Fruit fly (Drosophila melanogaster) whole organism, embryonic: Measurements from ENCODE around the gene osk.

Source experiments
- BEAF-32 ChIP-seq: fragments of 200-800 bp; sonication (Bioruptor generic); optimal IDR thresholded peaks from 3 replicates; lab custom pipeline; 2017; ENCODE audit warnings: missing biosample characterization, missing genetic modification characterization, mild to moderate bottlenecking, moderate library complexity, missing genetic modification reagents
- Blimp-1 ChIP-seq: fragments of 200-800 bp; sonication (Bioruptor generic); optimal IDR thresholded peaks from 3 replicates; lab custom pipeline; 2018; ENCODE audit warnings: missing biosample characterization, missing genetic modification characterization, mild to moderate bottlenecking, moderate library complexity, missing genetic modification reagents
- CG11695 ChIP-seq: fragments of 200-800 bp; sonication (Bioruptor generic); IDR thresholded peaks from 3 replicates; pipeline ENCODE4 v1.3.6; 2022; ENCODE audit warnings: missing biosample characterization, missing genetic modification characterization
- CG1603 ChIP-seq: fragments of 200-800 bp; sonication (Bioruptor generic); optimal IDR thresholded peaks from 2 replicates; lab custom pipeline; 2019; ENCODE audit warnings: missing biosample characterization, mild to moderate bottlenecking, missing genetic modification characterization, moderate library complexity
- CG17361 ChIP-seq: fragments of 200-800 bp; sonication (Bioruptor generic); IDR thresholded peaks from 3 replicates; pipeline ENCODE4 v1.3.6; 2022; ENCODE audit warnings: missing biosample characterization, missing genetic modification characterization
- CG18262 ChIP-seq: fragments of 200-800 bp; optimal IDR thresholded peaks from 3 replicates; lab custom pipeline; 2019; ENCODE audit warnings: missing biosample characterization, mild to moderate bottlenecking, missing genetic modification characterization, moderate library complexity
- CG2712 ChIP-seq: fragments of 200-800 bp; optimal IDR thresholded peaks from 3 replicates; lab custom pipeline; 2019; ENCODE audit warnings: missing biosample characterization, mild to moderate bottlenecking, missing genetic modification characterization, moderate library complexity
- CG30403 ChIP-seq: fragments of 200-800 bp; sonication (Bioruptor generic); optimal IDR thresholded peaks from 3 replicates; lab custom pipeline; 2016; ENCODE audit warnings: missing biosample characterization, missing genetic modification characterization
- CG31365 ChIP-seq: fragments of 200-800 bp; sonication (Bioruptor generic); optimal IDR thresholded peaks from 2 replicates; lab custom pipeline; 2018; ENCODE audit warnings: missing biosample characterization, mild to moderate bottlenecking, missing genetic modification characterization
- CG3995 ChIP-seq: fragments of 200-800 bp; sonication (Bioruptor generic); optimal IDR thresholded peaks from 3 replicates; lab custom pipeline; 2016; ENCODE audit warnings: missing biosample characterization, missing genetic modification characterization
- CG4360 ChIP-seq: fragments of 200-800 bp; sonication (Bioruptor generic); IDR thresholded peaks from 2 replicates; pipeline ENCODE4 v1.3.6; 2022; ENCODE audit warnings: missing biosample characterization, missing genetic modification characterization
- CG8924 ChIP-seq: fragments of 200-800 bp; optimal IDR thresholded peaks from 3 replicates; lab custom pipeline; 2019; ENCODE audit warnings: missing biosample characterization, mild to moderate bottlenecking, missing genetic modification characterization, moderate library complexity
- Camta ChIP-seq: fragments of 200-800 bp; sonication (Bioruptor generic); optimal IDR thresholded peaks from 2 replicates; lab custom pipeline; 2016; ENCODE audit warnings: missing biosample characterization, missing genetic modification characterization
- H2.0 ChIP-seq: fragments of 200-800 bp; sonication (Bioruptor generic); IDR thresholded peaks from 2 replicates; pipeline ENCODE4 v1.3.6; 2022; ENCODE audit warnings: missing biosample characterization, missing genetic modification characterization
- Hr51 ChIP-seq, 2 experiments: fragments of 200-800 bp; sonication (Bioruptor generic); optimal IDR thresholded peaks; 2 replicates in 1 of 2; 3 replicates in 1 of 2; lab custom pipeline; 2016 to 2018; ENCODE audit warnings: missing biosample characterization in 2 of 2, missing genetic modification characterization in 2 of 2, mild to moderate bottlenecking in 1 of 2, moderate library complexity in 1 of 2
- Hsf ChIP-seq: fragments of 200-800 bp; sonication (Bioruptor generic); optimal IDR thresholded peaks from 3 replicates; lab custom pipeline; 2016; ENCODE audit warnings: missing biosample characterization, missing genetic modification characterization
- Oli ChIP-seq: fragments of 200-800 bp; sonication (Bioruptor generic); optimal IDR thresholded peaks from 2 replicates; lab custom pipeline; 2018; ENCODE audit warnings: missing biosample characterization, mild to moderate bottlenecking, missing genetic modification characterization, moderate library complexity
- Sin3A ChIP-seq: fragments of >200 bp; optimal IDR thresholded peaks from 2 replicates; lab custom pipeline; 2018
- Six4 ChIP-seq: fragments of 200-800 bp; sonication (Bioruptor generic); optimal IDR thresholded peaks from 2 replicates; lab custom pipeline; 2016; ENCODE audit warnings: missing biosample characterization, missing genetic modification characterization
- Sox102F ChIP-seq: fragments of 200-800 bp; sonication (Bioruptor generic); optimal IDR thresholded peaks from 2 replicates; lab custom pipeline; 2018; ENCODE audit warnings: missing biosample characterization, mild to moderate bottlenecking, missing genetic modification characterization, moderate library complexity
- Taf1 ChIP-seq: fragments of 200-800 bp; sonication (Bioruptor generic); IDR thresholded peaks from 2 replicates; pipeline ENCODE4 v1.3.6; 2022; ENCODE audit warnings: missing biosample characterization, missing genetic modification characterization
- Xbp1 ChIP-seq: fragments of 200-800 bp; sonication (Bioruptor generic); optimal IDR thresholded peaks from 3 replicates; lab custom pipeline; 2016; ENCODE audit warnings: missing biosample characterization, mild to moderate bottlenecking, missing genetic modification characterization
- ara ChIP-seq: fragments of 200-800 bp; sonication (Bioruptor generic); IDR thresholded peaks from 2 replicates; pipeline ENCODE4 v1.3.6; 2022; ENCODE audit warnings: missing biosample characterization, missing genetic modification characterization
- corto ChIP-seq: fragments of 200-800 bp; sonication (Bioruptor generic); optimal IDR thresholded peaks from 2 replicates; lab custom pipeline; 2016; ENCODE audit warnings: missing biosample characterization, mild to moderate bottlenecking, missing genetic modification characterization, moderate library complexity
- da ChIP-seq: fragments of 200-800 bp; sonication (Bioruptor generic); optimal IDR thresholded peaks from 2 replicates; lab custom pipeline; 2016; ENCODE audit warnings: missing biosample characterization, missing genetic modification characterization
- dmrt11E ChIP-seq: fragments of 200-800 bp; sonication (Bioruptor generic); optimal IDR thresholded peaks from 3 replicates; lab custom pipeline; 2018; ENCODE audit warnings: missing biosample characterization, mild to moderate bottlenecking, missing genetic modification characterization, moderate library complexity
- dysf ChIP-seq: fragments of 200-800 bp; sonication (Bioruptor generic); IDR thresholded peaks from 3 replicates; pipeline ENCODE4 v1.3.6; 2022; ENCODE audit warnings: missing biosample characterization, missing genetic modification characterization
- fd96Cb ChIP-seq: fragments of 200-800 bp; sonication (Bioruptor generic); optimal IDR thresholded peaks from 2 replicates; lab custom pipeline; 2018; ENCODE audit warnings: missing biosample characterization, mild to moderate bottlenecking, missing genetic modification characterization, moderate library complexity
- gsb-n ChIP-seq: fragments of 200-800 bp; sonication (Bioruptor generic); optimal IDR thresholded peaks from 3 replicates; lab custom pipeline; 2018; ENCODE audit warnings: missing biosample characterization, mild to moderate bottlenecking, missing genetic modification characterization
- ham ChIP-seq: fragments of 200-800 bp; sonication (Bioruptor generic); IDR thresholded peaks from 2 replicates; pipeline ENCODE4 v1.3.6; 2022; ENCODE audit warnings: missing biosample characterization, missing genetic modification characterization
- hbn ChIP-seq: fragments of 200-800 bp; sonication (Bioruptor generic); IDR thresholded peaks from 2 replicates; pipeline ENCODE4 v1.3.6; 2022; ENCODE audit warnings: missing biosample characterization, missing genetic modification characterization; ENCODE audit not compliant: partially characterized antibody
- hth ChIP-seq: fragments of >200 bp; optimal IDR thresholded peaks from 2 replicates; lab custom pipeline; 2017; ENCODE audit warnings: inconsistent platforms
- insv ChIP-seq, 2 experiments: fragments of 200-800 bp; sonication (Bioruptor generic); optimal IDR thresholded peaks; 3 replicates each; lab custom pipeline; 2016 to 2018; ENCODE audit warnings: missing biosample characterization in 2 of 2, missing genetic modification characterization in 2 of 2
- jigr1 ChIP-seq: fragments of 200-800 bp; sonication (Bioruptor generic); IDR thresholded peaks from 3 replicates; pipeline ENCODE4 v1.3.6; 2022; ENCODE audit warnings: missing biosample characterization, missing genetic modification characterization
- jumu ChIP-seq: fragments of 200-800 bp; sonication (Bioruptor generic); optimal IDR thresholded peaks from 3 replicates; lab custom pipeline; 2016; ENCODE audit warnings: missing biosample characterization, missing genetic modification characterization
- lab ChIP-seq: fragments of 200-800 bp; sonication (Bioruptor generic); optimal IDR thresholded peaks from 3 replicates; lab custom pipeline; 2017; ENCODE audit warnings: missing biosample characterization, missing genetic modification characterization, mild to moderate bottlenecking, moderate library complexity, missing genetic modification reagents
- lilli ChIP-seq: fragments of 200-800 bp; sonication (Bioruptor generic); optimal IDR thresholded peaks from 3 replicates; lab custom pipeline; 2016; ENCODE audit warnings: missing biosample characterization, missing genetic modification characterization
- mam ChIP-seq: fragments of 200-800 bp; sonication (Bioruptor generic); optimal IDR thresholded peaks from 3 replicates; lab custom pipeline; 2016; ENCODE audit warnings: missing biosample characterization, missing genetic modification characterization
- org-1 ChIP-seq: fragments of 200-800 bp; sonication (Bioruptor generic); optimal IDR thresholded peaks from 2 replicates; lab custom pipeline; 2017; ENCODE audit warnings: missing biosample characterization, missing genetic modification characterization
- otp ChIP-seq: fragments of 200-800 bp; sonication (Bioruptor generic); IDR thresholded peaks from 3 replicates; pipeline ENCODE4, ENCODE4 v1.3.6; 2022; ENCODE audit warnings: missing biosample characterization, missing genetic modification characterization
- p53 ChIP-seq: fragments of 200-800 bp; sonication (Bioruptor generic); optimal IDR thresholded peaks from 2 replicates; lab custom pipeline; 2016; ENCODE audit warnings: missing biosample characterization, missing genetic modification characterization
- pan ChIP-seq, 4 experiments: fragments of >200 bp in 3 of 4; fragments of 200-800 bp in 1 of 4; sonication (Bioruptor generic) in 1 of 4; optimal IDR thresholded peaks in 3 of 4; IDR thresholded peaks in 1 of 4; 2 replicates each; pipeline versions ENCODE4 v1.3.6 to Lab custom; 2017 to 2022; ENCODE audit warnings: missing biosample characterization in 2 of 4, missing genetic modification characterization in 2 of 4, mixed read lengths in 1 of 4
- phol ChIP-seq: fragments of 200-800 bp; sonication (Bioruptor generic); optimal IDR thresholded peaks from 3 replicates; lab custom pipeline; 2018; ENCODE audit warnings: missing biosample characterization, mild to moderate bottlenecking, missing genetic modification characterization, moderate library complexity
- prd ChIP-seq, 3 experiments: fragments of >200 bp in 2 of 3; fragments of 200-800 bp in 1 of 3; sonication (Bioruptor generic) in 1 of 3; optimal IDR thresholded peaks in 2 of 3; IDR thresholded peaks in 1 of 3; 2 replicates in 2 of 3; 3 replicates in 1 of 3; pipeline versions ENCODE4 v1.3.6 to Lab custom; 2017 to 2022; ENCODE audit warnings: missing biosample characterization in 1 of 3, missing genetic modification characterization in 1 of 3
- sens ChIP-seq: fragments of 200-800 bp; sonication (Bioruptor generic); peaks from one replicate; lab custom pipeline; 2016; ENCODE audit warnings: missing biosample characterization, missing genetic modification characterization
- shn ChIP-seq: fragments of 200-800 bp; sonication (Bioruptor generic); optimal IDR thresholded peaks from 3 replicates; lab custom pipeline; 2016; ENCODE audit warnings: missing biosample characterization, missing genetic modification characterization
- slbo ChIP-seq: fragments of 200-800 bp; sonication (Bioruptor generic); IDR thresholded peaks from 2 replicates; pipeline ENCODE4 v1.3.6; 2022; ENCODE audit warnings: missing biosample characterization, missing genetic modification characterization
- sob ChIP-seq: fragments of 200-800 bp; sonication (Bioruptor generic); IDR thresholded peaks from 2 replicates; pipeline ENCODE4 v1.3.6; 2022; ENCODE audit warnings: missing biosample characterization, missing genetic modification characterization
- trem ChIP-seq: fragments of 200-800 bp; optimal IDR thresholded peaks from 3 replicates; lab custom pipeline; 2019; ENCODE audit warnings: missing biosample characterization, mild to moderate bottlenecking, missing genetic modification characterization, moderate library complexity

The osk gene

dm6 chr3R:8886772-8887367 lies 48.1 kb upstream of the osk start (continued):
- TF ChIP-seq phol (tag; lab: Kevin White, UChicago): peak; percentile 65
- peak; percentile 72 for TF ChIP-seq dmrt11E (tag; lab: Kevin White, UChicago)
- no peak for TF ChIP-seq hth (lab: Kevin White, UChicago)
- TF ChIP-seq lab (GFP tag; lab: Kevin White, UChicago): peak; percentile 22
- peak; percentile 59 for TF ChIP-seq Blimp-1 (GFP tag; lab: Kevin White, UChicago)
- no peak for TF ChIP-seq jigr1 (GFP tag; lab: Robert Waterston, UW)
- no peak for TF ChIP-seq ham
- TF ChIP-seq CG3995 (GFP tag; lab: Kevin White, UChicago): no peak
- TF ChIP-seq org-1: no peak
- TF ChIP-seq CG17361 (GFP tag; lab: Robert Waterston, UW): 0 out of 3 replicates have a peak, but pooled peaks have one; percentile 45
- TF ChIP-seq CG30403 (GFP tag; lab: Kevin White, UChicago): peak; percentile 49
- TF ChIP-seq hbn (GFP tag; lab: Robert Waterston, UW): no peak
- no peak for TF ChIP-seq CG31365 (tag; lab: Kevin White, UChicago)
- no peak for TF ChIP-seq insv (GFP tag; optimal IDR thresholded peaks at IDR 0.05; lab: Kevin White, UChicago)
- peak; percentile 74 for TF ChIP-seq CG2712
- TF ChIP-seq BEAF-32: no peak
- TF ChIP-seq lilli (GFP tag; lab: Kevin White, UChicago): peak; percentile 3
- peak; percentile 4 for TF ChIP-seq jumu (GFP tag; lab: Kevin White, UChicago)
- TF ChIP-seq sens (GFP tag; lab: Kevin White, UChicago): peak; percentile 95
- TF ChIP-seq CG8924 (tag; lab: Kevin White, UChicago): peak; percentile 47
- TF ChIP-seq Camta (GFP tag; lab: Kevin White, UChicago): peak; percentile 50
- TF ChIP-seq shn: no peak
- TF ChIP-seq gsb-n: peak; percentile 44
- TF ChIP-seq da (GFP tag; lab: Kevin White, UChicago): no peak
- peak; percentile 18 for TF ChIP-seq p53 (GFP tag; lab: Kevin White, UChicago)
- peak; percentile 21; the same call in 1 of the 2 replicates for TF ChIP-seq slbo (GFP tag; lab: Robert Waterston, UW)
- TF ChIP-seq otp (GFP tag; lab: Robert Waterston, UW): no peak
- peak; percentile 47; the same call in 1 of the 2 replicates for TF ChIP-seq ara
- TF ChIP-seq trem (tag; lab: Kevin White, UChicago): peak; percentile 42
- peak; percentile 35 for TF ChIP-seq Sox102F (GFP tag; lab: Kevin White, UChicago)
- no peak for TF ChIP-seq CG4360 (GFP tag; lab: Robert Waterston, UW)
- TF ChIP-seq Oli: peak; percentile 42
- peak; percentile 36 for TF ChIP-seq corto (GFP tag; lab: Kevin White, UChicago)
- TF ChIP-seq dysf: 0 out of 3 replicates have a peak, but pooled peaks have one; percentile 53
- 0 out of 2 replicates have a peak, but pooled peaks have one; percentile 32 for TF ChIP-seq sob
- TF ChIP-seq Hsf: peak; percentile 32
- TF ChIP-seq CG18262: peak; percentile 70
- TF ChIP-seq fd96Cb (tag; lab: Kevin White, UChicago): peak; percentile 46
- peak; percentile 26; the same call in 1 of the 2 replicates for TF ChIP-seq H2.0 (GFP tag; lab: Robert Waterston, UW)
- no peak for TF ChIP-seq pan (optimal IDR thresholded peaks at IDR 0.05; lab: Kevin White, UChicago)
- peak in 1 of 2 experiments; percentile 36 for TF ChIP-seq pan (GFP tag; optimal IDR thresholded peaks at IDR 0.05 in 1 of 2, IDR thresholded peaks at IDR 0.05 in 1 of 2)
- TF ChIP-seq mam (GFP tag; lab: Kevin White, UChicago): peak; percentile 35
- peak in 1 of 2 experiments; percentile 3 for TF ChIP-seq Hr51 (GFP tag; optimal IDR thresholded peaks at IDR 0.05; lab: Kevin White, UChicago)
- peak; percentile 57 for TF ChIP-seq CG1603 (tag; lab: Kevin White, UChicago)
- no peak for TF ChIP-seq Sin3A
- TF ChIP-seq Six4 (GFP tag; lab: Kevin White, UChicago): peak; percentile 35
- TF ChIP-seq prd (optimal IDR thresholded peaks at IDR 0.05; lab: Kevin White, UChicago): no peak
- peak; percentile 72; the same call in 1 of the 3 replicates for TF ChIP-seq prd (GFP tag; IDR thresholded peaks at IDR 0.05; lab: Robert Waterston, UW)
- TF ChIP-seq Taf1 (GFP tag; lab: Robert Waterston, UW): no peak
- 0 out of 3 replicates have a peak, but pooled peaks have one; percentile 29 for TF ChIP-seq CG11695 (GFP tag; lab: Robert Waterston, UW)
- peak; percentile 16 for TF ChIP-seq Xbp1 (GFP tag; lab: Kevin White, UChicago)
